Worm (Caenorhabditis elegans): ENCODE data around the gene H38K22.9.
A peak's percentile ranks its signal among the peaks of the same experiment; 100 is the strongest.

H38K22.9 gene

DNA sequence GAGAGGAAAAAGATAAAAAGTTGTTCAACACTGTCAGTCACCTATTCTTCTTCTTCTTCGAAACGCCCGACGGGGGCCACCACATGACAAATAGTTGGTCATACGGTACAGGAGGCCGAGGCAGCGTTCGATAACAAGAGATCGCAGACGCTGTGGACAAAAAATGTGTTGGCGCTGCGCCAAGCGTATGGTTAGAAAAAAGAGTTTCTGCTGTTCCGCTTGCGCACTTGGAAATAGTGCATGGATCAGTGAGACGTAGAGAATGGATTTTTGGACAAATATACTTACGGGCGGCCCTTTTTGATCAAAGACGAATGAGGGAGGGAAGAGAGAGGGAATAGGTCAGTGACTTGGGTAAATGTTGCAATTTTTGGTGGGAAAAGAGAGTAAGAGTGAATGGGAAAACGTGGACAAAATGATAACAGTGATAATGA is 39.2 kb upstream of the H38K22.9 start (continued):
- TF ChIP-seq arid-1 (GFP tag; conservative IDR thresholded peaks at IDR 0.05) (no peak), ctbp-1 (GFP tag; IDR thresholded peaks at IDR 0.05) (no peak), zip-2 (tag; optimal IDR thresholded peaks at IDR 0.05) (no peak), nhr-102 (tag; optimal IDR thresholded peaks at IDR 0.05) (peak; percentile 73), dve-1 (tag; optimal IDR thresholded peaks at IDR 0.05; ENCODE audit: insufficient read depth) (peak; percentile 85), pqm-1 (tag; optimal IDR thresholded peaks at IDR 0.05) (peak; percentile 75), php-3 (GFP tag; IDR thresholded peaks at IDR 0.05) (0 out of 2 replicates have a peak, but pooled peaks have one; percentile 31), nhr-6 (tag; optimal IDR thresholded peaks at IDR 0.05) (peak; percentile 21), set-16 (GFP tag; IDR thresholded peaks at IDR 0.05) (peak; percentile 37; the same call in 1 of the 2 replicates), ztf-11 (tag; optimal IDR thresholded peaks at IDR 0.05) (no peak), jun-1 (tag; optimal IDR thresholded peaks at IDR 0.05) (peak; percentile 8), nhr-48 (tag; optimal IDR thresholded peaks at IDR 0.05) (peak; percentile 90), ces-1 (GFP tag; optimal IDR thresholded peaks at IDR 0.05) (no peak), F37D6.2 (tag; optimal IDR thresholded peaks at IDR 0.05) (no peak), T20F7.1 (GFP tag; optimal IDR thresholded peaks at IDR 0.05) (no peak), lin-1 (GFP tag; IDR thresholded peaks at IDR 0.05) (peak; percentile 77; the same call in 1 of the 2 replicates), unc-62 (GFP tag; optimal IDR thresholded peaks at IDR 0.05 in 1 of 2) (peak in 1 of 2 experiments; percentile 98), unc-62 (tag; optimal IDR thresholded peaks at IDR 0.05) (no peak), mxl-2 (GFP tag; conservative IDR thresholded peaks at IDR 0.05) (no peak), F10B5.3 (tag; optimal IDR thresholded peaks at IDR 0.05) (no peak), hmg-1.1 (GFP tag; IDR thresholded peaks at IDR 0.05) (peak; percentile 52), zfp-3 (GFP tag; conservative IDR thresholded peaks at IDR 0.05) (no peak), F49E8.2 (tag; optimal IDR thresholded peaks at IDR 0.05; ENCODE audit: borderline replicate concordance) (no peak), lir-3 (tag; optimal IDR thresholded peaks at IDR 0.05) (no peak), rbr-2 (tag; optimal IDR thresholded peaks at IDR 0.05) (peak; percentile 52), nhr-11 (tag; optimal IDR thresholded peaks at IDR 0.05) (peak; percentile 30), duxl-1 (tag; optimal IDR thresholded peaks at IDR 0.05; ENCODE audit: poor library complexity) (peak; percentile 32), saeg-2 (GFP tag; IDR thresholded peaks at IDR 0.05) (peak; percentile 71; the same call in 1 of the 2 replicates), mdl-1 (tag; optimal IDR thresholded peaks at IDR 0.05) (peak; percentile 35 to 89), lim-7 (GFP tag; IDR thresholded peaks at IDR 0.05) (no peak), mes-2 (tag; optimal IDR thresholded peaks at IDR 0.05; ENCODE audit: poor library complexity, severe bottlenecking) (peak; percentile 52), dmd-8 (GFP tag; IDR thresholded peaks at IDR 0.05) (no peak), mxl-3 (GFP tag; optimal IDR thresholded peaks at IDR 0.05) (peak; percentile 92), nhr-77 (tag; optimal IDR thresholded peaks at IDR 0.05) (peak; percentile 56), ama-1 (optimal IDR thresholded peaks at IDR 0.05) (no peak), T26A8.4 (GFP tag; IDR thresholded peaks at IDR 0.05) (peak; percentile 70), dmd-6 (GFP tag; IDR thresholded peaks at IDR 0.05) (peak; percentile 88), sdz-12 (GFP tag; optimal IDR thresholded peaks at IDR 0.05) (no peak), ZK337.2 (GFP tag; IDR thresholded peaks at IDR 0.05) (no peak), aly-2 (tag; optimal IDR thresholded peaks at IDR 0.05) (no peak), R02D3.7 (tag; optimal IDR thresholded peaks at IDR 0.05) (no peak), nhr-25 (tag; optimal IDR thresholded peaks at IDR 0.05; ENCODE audit: borderline replicate concordance, insufficient read depth) (peak; percentile 80), F26F4.8 (GFP tag; conservative IDR thresholded peaks at IDR 0.05) (no peak)

All from whole organism, L4 larva.